Worm (Caenorhabditis elegans) whole organism, L2 larva: Measurements from ENCODE around the gene med-2.

Experiments
- ama-1 ChIP-seq: fragments of 150-350 bp; optimal IDR thresholded peaks from 2 replicates; lab custom pipeline; 2018; ENCODE audit warnings: inconsistent platforms
- ceh-16 ChIP-seq: fragments of 150-350 bp; optimal IDR thresholded peaks from 2 replicates; lab custom pipeline; 2014; ENCODE audit warnings: missing biosample characterization, missing genetic modification characterization
- elt-3 ChIP-seq: sonication (generic microtip); optimal IDR thresholded peaks from 2 replicates; lab custom pipeline; 2017; ENCODE audit warnings: missing biosample characterization, missing genetic modification characterization
- lin-13 ChIP-seq: fragments of 150-350 bp; optimal IDR thresholded peaks from 2 replicates; lab custom pipeline; 2014; ENCODE audit warnings: missing biosample characterization, missing genetic modification reagents, missing genetic modification characterization
- lin-39 ChIP-seq: fragments of 150-350 bp; optimal IDR thresholded peaks from 2 replicates; lab custom pipeline; 2014; ENCODE audit warnings: missing biosample characterization, missing genetic modification reagents, missing genetic modification characterization
- skn-1 ChIP-seq: sonication (generic microtip); optimal IDR thresholded peaks from 2 replicates; lab custom pipeline; 2017; ENCODE audit warnings: missing biosample characterization, missing genetic modification characterization
- unc-39 ChIP-seq: fragments of 150-350 bp; optimal IDR thresholded peaks from 2 replicates; lab custom pipeline; 2014; ENCODE audit warnings: missing biosample characterization, missing genetic modification characterization
- unc-62 ChIP-seq: fragments of 150-350 bp; optimal IDR thresholded peaks from 2 replicates; lab custom pipeline; 2014; ENCODE audit warnings: missing biosample characterization, missing genetic modification reagents, missing genetic modification characterization
- ztf-11 ChIP-seq: sonication (generic microtip); optimal IDR thresholded peaks from 2 replicates; lab custom pipeline; 2017; ENCODE audit warnings: missing biosample characterization, missing genetic modification characterization

DNA sequence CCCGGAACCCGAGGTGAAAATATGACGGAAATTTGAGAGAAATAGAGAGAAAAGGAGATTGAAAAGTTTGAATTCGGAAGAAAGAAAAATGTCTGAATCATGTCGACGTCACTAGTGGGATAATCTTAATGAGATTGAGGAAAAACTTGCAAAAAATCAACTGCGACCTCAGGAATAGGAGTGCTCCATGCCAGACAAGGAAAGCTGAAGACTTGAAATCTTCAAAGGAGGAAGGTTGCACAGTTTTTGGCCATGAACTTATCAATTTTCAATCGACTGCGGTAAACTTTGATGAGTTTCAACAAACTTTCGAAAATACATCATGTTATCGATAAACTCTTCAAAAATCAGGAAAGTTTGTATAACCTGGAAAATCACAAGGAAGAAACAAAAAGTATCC, 28.1 kb downstream of the med-2 start, which contains the start of gene pdf-1:
- TF ChIP-seq ceh-16 (tag; lab: Kevin White, UChicago) (no peak), ama-1 (no peak), elt-3 (tag; lab: Kevin White, UChicago) (no peak), unc-39 (tag; lab: Kevin White, UChicago) (no peak), skn-1 (tag; lab: Kevin White, UChicago) (no peak), unc-62 (GFP tag; lab: Kevin White, UChicago) (no peak), lin-13 (GFP tag; lab: Kevin White, UChicago) (no peak), ztf-11 (tag; lab: Kevin White, UChicago) (no peak), lin-39 (tag; lab: Kevin White, UChicago) (no peak)
